Worm (Caenorhabditis elegans) whole organism, mixed stage, embryonic: ENCODE results near the gene F08D12.15.

Experiments
- M03D4.4 ChIP-seq: sonication (generic microtip); optimal IDR thresholded peaks from 2 replicates; lab custom pipeline; 2017; ENCODE audit warnings: mild to moderate bottlenecking, missing genetic modification characterization, missing compliant biosample characterization
- bed-3 ChIP-seq: fragments of 200-800 bp; sonication (Bioruptor generic); optimal IDR thresholded peaks from 3 replicates; lab custom pipeline; 2018; ENCODE audit warnings: mild to moderate bottlenecking, missing genetic modification characterization, moderate library complexity, missing compliant biosample characterization
- blmp-1 ChIP-seq: fragments of 150-350 bp; optimal IDR thresholded peaks from 2 replicates; lab custom pipeline; 2014; ENCODE audit warnings: missing biosample characterization, missing genetic modification characterization
- ceh-39 ChIP-seq: fragments of 150-350 bp; optimal IDR thresholded peaks from 2 replicates; lab custom pipeline; 2014; ENCODE audit warnings: missing biosample characterization, missing genetic modification characterization
- ceh-43 ChIP-seq: fragments of 200-800 bp; sonication (Bioruptor generic); optimal IDR thresholded peaks from 2 replicates; lab custom pipeline; 2018; ENCODE audit warnings: mild to moderate bottlenecking, missing genetic modification characterization, moderate library complexity, missing compliant biosample characterization
- ceh-83 ChIP-seq: fragments of 200-800 bp; sonication (Bioruptor generic); optimal IDR thresholded peaks from 2 replicates; lab custom pipeline; 2018; ENCODE audit warnings: mild to moderate bottlenecking, missing genetic modification characterization, missing compliant biosample characterization
- ces-1 ChIP-seq: fragments of 150-350 bp; optimal IDR thresholded peaks from 2 replicates; lab custom pipeline; 2014; ENCODE audit warnings: missing biosample characterization, missing genetic modification reagents, missing genetic modification characterization
- cnd-1 ChIP-seq: fragments of 200-800 bp; sonication (Bioruptor generic); optimal IDR thresholded peaks from 2 replicates; lab custom pipeline; 2018; ENCODE audit warnings: mild to moderate bottlenecking, missing genetic modification characterization, missing compliant biosample characterization
- elt-1 ChIP-seq: sonication (generic microtip); optimal IDR thresholded peaks from 2 replicates; lab custom pipeline; 2017; ENCODE audit warnings: missing genetic modification characterization, mild to moderate bottlenecking, missing compliant biosample characterization, antibody characterized with exemption, moderate library complexity, borderline replicate concordance; ENCODE audit not compliant: insufficient read depth
- elt-3 ChIP-seq: fragments of 150-350 bp; optimal IDR thresholded peaks from 2 replicates; lab custom pipeline; 2014; ENCODE audit warnings: missing biosample characterization, missing genetic modification characterization
- ham-2 ChIP-seq: fragments of 200-800 bp; sonication (Bioruptor generic); optimal IDR thresholded peaks from 2 replicates; lab custom pipeline; 2018; ENCODE audit warnings: mild to moderate bottlenecking, missing genetic modification characterization, missing compliant biosample characterization
- hlh-1 ChIP-seq: fragments of 150-350 bp; optimal IDR thresholded peaks from 2 replicates; lab custom pipeline; 2014; ENCODE audit warnings: missing biosample characterization, missing genetic modification reagents, missing genetic modification characterization
- lin-13 ChIP-seq: fragments of 150-350 bp; optimal IDR thresholded peaks from 2 replicates; lab custom pipeline; 2014; ENCODE audit warnings: missing biosample characterization, missing genetic modification characterization
- lin-32 ChIP-seq: fragments of 200-800 bp; sonication (Bioruptor generic); optimal IDR thresholded peaks from 2 replicates; lab custom pipeline; 2018; ENCODE audit warnings: mild to moderate bottlenecking, missing genetic modification characterization, missing compliant biosample characterization
- lsy-2 ChIP-seq: fragments of 150-350 bp; optimal IDR thresholded peaks from 2 replicates; lab custom pipeline; 2014; ENCODE audit warnings: missing biosample characterization, missing genetic modification characterization
- mab-5 ChIP-seq: fragments of 150-350 bp; optimal IDR thresholded peaks from 2 replicates; lab custom pipeline; 2014; ENCODE audit warnings: missing biosample characterization, missing genetic modification characterization
- mep-1 ChIP-seq: fragments of 150-350 bp; optimal IDR thresholded peaks from 2 replicates; lab custom pipeline; 2017; ENCODE audit warnings: missing biosample characterization, missing genetic modification reagents, missing genetic modification characterization, inconsistent platforms
- mls-2 ChIP-seq: sonication (generic microtip); optimal IDR thresholded peaks from 2 replicates; lab custom pipeline; 2016; ENCODE audit warnings: mild to moderate bottlenecking, missing genetic modification characterization, moderate library complexity, missing compliant biosample characterization
- nhr-12 ChIP-seq: fragments of 150-350 bp; optimal IDR thresholded peaks from 2 replicates; lab custom pipeline; 2014; ENCODE audit warnings: missing biosample characterization, missing genetic modification characterization
- nhr-2 ChIP-seq: fragments of 150-350 bp; optimal IDR thresholded peaks from 2 replicates; lab custom pipeline; 2014; ENCODE audit warnings: missing biosample characterization, missing genetic modification characterization
- nhr-237 ChIP-seq: fragments of 150-350 bp; optimal IDR thresholded peaks from 2 replicates; lab custom pipeline; 2014; ENCODE audit warnings: missing biosample characterization, missing genetic modification characterization
- nhr-28 ChIP-seq: fragments of 150-350 bp; optimal IDR thresholded peaks from 2 replicates; lab custom pipeline; 2014; ENCODE audit warnings: missing biosample characterization, missing genetic modification characterization
- nhr-76 ChIP-seq: sonication (generic microtip); optimal IDR thresholded peaks from 2 replicates; lab custom pipeline; 2017; ENCODE audit warnings: missing biosample characterization, missing genetic modification characterization
- pha-4 ChIP-seq: fragments of 150-350 bp; optimal IDR thresholded peaks from 2 replicates; lab custom pipeline; 2018; ENCODE audit warnings: missing biosample characterization, missing genetic modification reagents, missing genetic modification characterization
- sem-2 ChIP-seq: fragments of 200-800 bp; sonication (Bioruptor generic); optimal IDR thresholded peaks from 2 replicates; lab custom pipeline; 2018; ENCODE audit warnings: mild to moderate bottlenecking, missing genetic modification characterization, missing compliant biosample characterization
- sptf-1 ChIP-seq: sonication (generic microtip); optimal IDR thresholded peaks from 2 replicates; lab custom pipeline; 2017; ENCODE audit warnings: mild to moderate bottlenecking, missing genetic modification characterization, moderate library complexity, missing compliant biosample characterization
- unc-120 ChIP-seq: sonication (generic microtip); optimal IDR thresholded peaks from 2 replicates; lab custom pipeline; 2017; ENCODE audit warnings: missing genetic modification characterization, missing compliant biosample characterization; ENCODE audit not compliant: poor library complexity, severe bottlenecking
- unc-39 ChIP-seq: fragments of 150-350 bp; optimal IDR thresholded peaks from 2 replicates; lab custom pipeline; 2014; ENCODE audit warnings: missing biosample characterization, missing genetic modification characterization
- unc-62 ChIP-seq: fragments of 150-350 bp; optimal IDR thresholded peaks from 2 replicates; lab custom pipeline; 2014; ENCODE audit warnings: missing biosample characterization, missing genetic modification reagents, missing genetic modification characterization
- zip-8 ChIP-seq: fragments of 150-350 bp; optimal IDR thresholded peaks from 2 replicates; lab custom pipeline; 2014; ENCODE audit warnings: missing biosample characterization, missing genetic modification characterization

F08D12.15 gene

ce11 chrII:2781355-2781754, 14.9 kb downstream of the F08D12.15 start, which contains the start of gene F08D12.2:
TSS of gene F08D12.2 (plus strand) at chrII:2781655.
- TF ChIP-seq zip-8, result no peak

- TF ChIP-seq nhr-12 (tag; lab: Kevin White, UChicago) (no peak), nhr-2 (tag; lab: Kevin White, UChicago) (no peak), lsy-2 (tag; lab: Kevin White, UChicago) (no peak), blmp-1 (no peak), elt-1 (tag; lab: Kevin White, UChicago) (no peak), unc-39 (tag; lab: Kevin White, UChicago) (no peak), lin-32 (GFP tag; lab: Kevin White, UChicago) (no peak), ham-2 (GFP tag; lab: Kevin White, UChicago) (no peak), ceh-83 (no peak), pha-4 (tag; lab: Kevin White, UChicago) (no peak), nhr-28 (no peak), hlh-1 (tag; lab: Kevin White, UChicago) (no peak), elt-3 (tag; lab: Kevin White, UChicago) (no peak), ceh-39 (tag; lab: Kevin White, UChicago) (no peak), sem-2 (GFP tag; lab: Kevin White, UChicago) (no peak)
Measured at ce11 chrII:2783380-2783779, 16.9 kb downstream of the F08D12.15 start.

- TF ChIP-seq bed-3 (no peak), nhr-2 (tag; lab: Kevin White, UChicago) (no peak), nhr-237 (tag; lab: Kevin White, UChicago) (no peak), mab-5 (no peak), M03D4.4 (tag; lab: Kevin White, UChicago) (no peak)
Measured at ce11 chrII:2785787-2786186, 19.4 kb downstream of the F08D12.15 start.

- peak; percentile 7 for TF ChIP-seq unc-120
- no peak for TF ChIP-seq nhr-76 (tag; lab: Kevin White, UChicago)
- TF ChIP-seq ham-2 (GFP tag; lab: Kevin White, UChicago), result no peak
- TF ChIP-seq elt-1 (tag; lab: Kevin White, UChicago), result no peak
- TF ChIP-seq nhr-12 (tag; lab: Kevin White, UChicago), result no peak
- no peak for TF ChIP-seq bed-3
- TF ChIP-seq sem-2 (GFP tag; lab: Kevin White, UChicago), result no peak
- no peak for TF ChIP-seq cnd-1 (tag; lab: Kevin White, UChicago)
- TF ChIP-seq nhr-28, result no peak
- TF ChIP-seq pha-4 (tag; lab: Kevin White, UChicago), result peak; percentile 45
- TF ChIP-seq ceh-43, result no peak
- TF ChIP-seq lsy-2 (tag; lab: Kevin White, UChicago), result peak; percentile 10
- no peak for TF ChIP-seq nhr-2 (tag; lab: Kevin White, UChicago)
- no peak for TF ChIP-seq sptf-1 (tag; lab: Kevin White, UChicago)
Measured at ce11 chrII:2787031-2787512, 20.6 kb downstream of the F08D12.15 start, which contains the start of the genes F08D12.12 and srpa-72. TSS of gene F08D12.12 (minus strand) at chrII:2787081. TSS of gene srpa-72 (plus strand) at chrII:2787481.

ce11 chrII:2787849-2788248, 21.4 kb downstream of the F08D12.15 start:
- TF ChIP-seq mab-5 (no peak), ceh-83 (no peak), ces-1 (GFP tag; lab: Kevin White, UChicago) (no peak), nhr-12 (tag; lab: Kevin White, UChicago) (no peak), pha-4 (tag; lab: Kevin White, UChicago) (no peak), mep-1 (tag; lab: Kevin White, UChicago) (no peak), cnd-1 (tag; lab: Kevin White, UChicago) (no peak), unc-62 (no peak), zip-8 (no peak), elt-3 (tag; lab: Kevin White, UChicago) (no peak), hlh-1 (tag; lab: Kevin White, UChicago) (no peak), M03D4.4 (tag; lab: Kevin White, UChicago) (no peak), nhr-2 (tag; lab: Kevin White, UChicago) (no peak), lsy-2 (tag; lab: Kevin White, UChicago) (no peak), blmp-1 (no peak), nhr-76 (tag; lab: Kevin White, UChicago) (no peak), ceh-39 (tag; lab: Kevin White, UChicago) (no peak), lin-32 (GFP tag; lab: Kevin White, UChicago) (no peak), sptf-1 (tag; lab: Kevin White, UChicago) (no peak), nhr-28 (no peak)

ce11 chrII:2791693-2792092, 25.3 kb downstream of the F08D12.15 start:
- TF ChIP-seq mls-2 (tag; lab: Kevin White, UChicago) (no peak), M03D4.4 (tag; lab: Kevin White, UChicago) (no peak), nhr-76 (tag; lab: Kevin White, UChicago) (no peak), lin-13 (tag; lab: Kevin White, UChicago) (no peak), unc-120 (no peak), ceh-43 (no peak), elt-1 (tag; lab: Kevin White, UChicago) (no peak), unc-62 (no peak)
- TF ChIP-seq, all 35 proteins: peak for 0
